Fruit fly (Drosophila melanogaster): ENCODE data around the gene ATPsynbetaL.
A peak's percentile ranks its signal among the peaks of the same experiment; 100 is the strongest.

The ATPsynbetaL gene

dm6 chr3L:16136819-16137553, 39.4 kb downstream of the ATPsynbetaL start (continued):
- TF ChIP-seq Hr78 (GFP tag; optimal IDR thresholded peaks at IDR 0.05), result peak in 1 of 2 experiments; percentile 6
- TF ChIP-seq CG1024 (GFP tag; IDR thresholded peaks at IDR 0.05), result no peak
- TF ChIP-seq ato (GFP tag; IDR thresholded peaks at IDR 0.05; ENCODE audit: partially characterized antibody), result no peak
- TF ChIP-seq D19A (tag; optimal IDR thresholded peaks at IDR 0.05), result no peak
- TF ChIP-seq Med (GFP tag), result peak; percentile 77
- no peak for TF ChIP-seq kay (GFP tag; optimal IDR thresholded peaks at IDR 0.05)

dm6 chr3L:16137779-16138178, 40.1 kb downstream of the ATPsynbetaL start, which contains the start of gene CG5157:
CG5157 (minus strand) TSS chr3L:16137879.
- TF ChIP-seq MTF-1 (GFP tag; optimal IDR thresholded peaks at IDR 0.05; ENCODE audit: borderline replicate concordance), result no peak
- no peak for TF ChIP-seq CG6813 (GFP tag; optimal IDR thresholded peaks at IDR 0.05)
- TF ChIP-seq CG1602 (GFP tag; optimal IDR thresholded peaks at IDR 0.05), result no peak
- no peak for TF ChIP-seq BtbVII (GFP tag; optimal IDR thresholded peaks at IDR 0.05)
- no peak for TF ChIP-seq Fer3 (tag; optimal IDR thresholded peaks at IDR 0.05)
- TF ChIP-seq jing (GFP tag; optimal IDR thresholded peaks at IDR 0.05), result no peak
- no peak for TF ChIP-seq Awh (GFP tag; IDR thresholded peaks at IDR 0.05)
- no peak for TF ChIP-seq CG12219 (GFP tag; optimal IDR thresholded peaks at IDR 0.05)
- TF ChIP-seq CG10321 (GFP tag; IDR thresholded peaks at IDR 0.05), result no peak
- TF ChIP-seq Oli (tag; optimal IDR thresholded peaks at IDR 0.05), result no peak
- TF ChIP-seq eve (GFP tag; optimal IDR thresholded peaks at IDR 0.05), result no peak

- no peak for TF ChIP-seq luna (GFP tag; optimal IDR thresholded peaks at IDR 0.05)
- no peak for TF ChIP-seq otp (GFP tag; IDR thresholded peaks at IDR 0.05)
- TF ChIP-seq CG2199 (GFP tag; IDR thresholded peaks at IDR 0.05), result no peak
- TF ChIP-seq CG14860 (GFP tag; IDR thresholded peaks at IDR 0.05; ENCODE audit: partially characterized antibody), result 0 out of 3 replicates have a peak, but pooled peaks have one; percentile 36
- peak; percentile 98 for TF ChIP-seq Myb (GFP tag; optimal IDR thresholded peaks at IDR 0.05)
- no peak for TF ChIP-seq Med (GFP tag)
- peak; percentile 69 for TF ChIP-seq trem (tag; optimal IDR thresholded peaks at IDR 0.05)
- no peak for TF ChIP-seq Nf-YA (GFP tag; IDR thresholded peaks at IDR 0.05)
- TF ChIP-seq CG17612 (GFP tag; IDR thresholded peaks at IDR 0.05), result no peak
- no peak for TF ChIP-seq CG13296 (GFP tag; optimal IDR thresholded peaks at IDR 0.05)
- TF ChIP-seq Doc3 (GFP tag; IDR thresholded peaks at IDR 0.05; ENCODE audit: partially characterized antibody), result no peak
- TF ChIP-seq CG12942 (GFP tag; optimal IDR thresholded peaks at IDR 0.05), result no peak
- TF ChIP-seq gfzf (GFP tag; optimal IDR thresholded peaks at IDR 0.05), result peak; percentile 28
- no peak for TF ChIP-seq sna (GFP tag; IDR thresholded peaks at IDR 0.05; ENCODE audit: partially characterized antibody)
- no peak for TF ChIP-seq pros (GFP tag; optimal IDR thresholded peaks at IDR 0.05)
- no peak for TF ChIP-seq Kr (GFP tag; optimal IDR thresholded peaks at IDR 0.05)
- TF ChIP-seq Stat92E (GFP tag; optimal IDR thresholded peaks at IDR 0.05), result no peak
- TF ChIP-seq CG5953 (GFP tag; IDR thresholded peaks at IDR 0.05), result no peak
- TF ChIP-seq MESR4 (GFP tag; optimal IDR thresholded peaks at IDR 0.05), result no peak
- no peak for TF ChIP-seq ftz-f1 (GFP tag; optimal IDR thresholded peaks at IDR 0.05)
- TF ChIP-seq CG2202 (tag; optimal IDR thresholded peaks at IDR 0.05), result no peak
- TF ChIP-seq CG34224 (GFP tag; IDR thresholded peaks at IDR 0.05; ENCODE audit: partially characterized antibody), result peak; percentile 55; the same call in 2 of the 3 replicates
- TF ChIP-seq Six4 (GFP tag; optimal IDR thresholded peaks at IDR 0.05), result no peak
- no peak for TF ChIP-seq CG4707 (GFP tag; optimal IDR thresholded peaks at IDR 0.05)
- no peak for TF ChIP-seq CG11093 (GFP tag; IDR thresholded peaks at IDR 0.05)
- no peak for TF ChIP-seq zfh1 (GFP tag; IDR thresholded peaks at IDR 0.05)
- TF ChIP-seq CG10959 (GFP tag; IDR thresholded peaks at IDR 0.05), result no peak
- no peak for TF ChIP-seq nom (GFP tag; optimal IDR thresholded peaks at IDR 0.05)
- no peak for TF ChIP-seq HmgD (GFP tag; optimal IDR thresholded peaks at IDR 0.05)
- TF ChIP-seq TFAM (GFP tag; optimal IDR thresholded peaks at IDR 0.05), result no peak
- no peak for TF ChIP-seq dysf (GFP tag; IDR thresholded peaks at IDR 0.05)
These were observed 41.5 kb downstream of the ATPsynbetaL start for dm6 chr3L:16139131-16139530.

Measured in whole organism, embryonic.